Worm (Caenorhabditis elegans): ENCODE data around the gene mat-2.
A peak's percentile ranks its signal among the peaks of the same experiment; 100 is the strongest.

The mat-2 gene

ce11 chrII:11126312-11127000 is 13.9 kb downstream of the mat-2 start, which contains the start of the genes rps-9 and lsm-1:
Gene rps-9, minus strand, starts transcription at chrII:11126362.
Gene lsm-1, plus strand, starts transcription at chrII:11126950.
- TF ChIP-seq spr-3 (GFP tag; optimal IDR thresholded peaks at IDR 0.05), result no peak
- peak; percentile 23 for TF ChIP-seq aha-1 (tag)
- no peak for TF ChIP-seq nhr-237 (tag; optimal IDR thresholded peaks at IDR 0.05)
- TF ChIP-seq attf-4 (tag; optimal IDR thresholded peaks at IDR 0.05), result no peak
- TF ChIP-seq ceh-32 (tag; optimal IDR thresholded peaks at IDR 0.05; ENCODE audit: poor library complexity), result no peak
- TF ChIP-seq lin-39 (tag; optimal IDR thresholded peaks at IDR 0.05), result no peak
- peak; percentile 25; the same call in 1 of the 2 replicates for TF ChIP-seq dmd-6 (GFP tag; IDR thresholded peaks at IDR 0.05)
- TF ChIP-seq nhr-11 (tag; optimal IDR thresholded peaks at IDR 0.05), result peak; percentile 45
- no peak for TF ChIP-seq lin-29 (GFP tag; IDR thresholded peaks at IDR 0.05)
- TF ChIP-seq php-3 (GFP tag; IDR thresholded peaks at IDR 0.05), result no peak
- TF ChIP-seq tra-1 (GFP tag; IDR thresholded peaks at IDR 0.05), result no peak
- TF ChIP-seq lsy-2 (tag; optimal IDR thresholded peaks at IDR 0.05), result peak; percentile 49 to 98
- TF ChIP-seq mxl-2 (GFP tag; conservative IDR thresholded peaks at IDR 0.05), result no peak
- no peak for TF ChIP-seq dmd-9 (GFP tag; IDR thresholded peaks at IDR 0.05)
- TF ChIP-seq D1046.2 (GFP tag; IDR thresholded peaks at IDR 0.05), result no peak
- peak; percentile 58 for TF ChIP-seq hlh-30 (tag; optimal IDR thresholded peaks at IDR 0.05; ENCODE audit: insufficient read depth)
- no peak for TF ChIP-seq zip-2 (tag; optimal IDR thresholded peaks at IDR 0.05)
- TF ChIP-seq egl-43 (GFP tag; IDR thresholded peaks at IDR 0.05), result no peak
- no peak for TF ChIP-seq Y48G9A.11 (GFP tag; IDR thresholded peaks at IDR 0.05)
- peak; percentile 43 for TF ChIP-seq rbr-2 (tag; optimal IDR thresholded peaks at IDR 0.05)
- TF ChIP-seq nhr-6 (tag; optimal IDR thresholded peaks at IDR 0.05), result peak; percentile 23
- peak; percentile 57 for TF ChIP-seq hlh-11 (tag; optimal IDR thresholded peaks at IDR 0.05)
- no peak for TF ChIP-seq Y5F2A.4 (GFP tag; optimal IDR thresholded peaks at IDR 0.05)
- no peak for TF ChIP-seq duxl-1 (tag; optimal IDR thresholded peaks at IDR 0.05; ENCODE audit: poor library complexity)
- no peak for TF ChIP-seq cey-2 (tag; optimal IDR thresholded peaks at IDR 0.05; ENCODE audit: borderline replicate concordance, insufficient read depth)
- TF ChIP-seq nhr-10 (tag; optimal IDR thresholded peaks at IDR 0.05), result no peak
- TF ChIP-seq T20F7.1 (GFP tag; optimal IDR thresholded peaks at IDR 0.05), result no peak
- TF ChIP-seq daf-12 (tag; optimal IDR thresholded peaks at IDR 0.05), result no peak
- peak; percentile 63 for TF ChIP-seq dpl-1 (GFP tag; optimal IDR thresholded peaks at IDR 0.05)
- no peak for TF ChIP-seq skn-1 (tag; optimal IDR thresholded peaks at IDR 0.05)
- TF ChIP-seq arid-1 (GFP tag; conservative IDR thresholded peaks at IDR 0.05), result 0 out of 2 replicates have a peak, but pooled peaks have one; percentile 38
- no peak for TF ChIP-seq gei-8 (GFP tag; optimal IDR thresholded peaks at IDR 0.05)
- no peak for TF ChIP-seq egl-27 (tag; optimal IDR thresholded peaks at IDR 0.05)
- TF ChIP-seq hmg-1.1 (GFP tag; IDR thresholded peaks at IDR 0.05), result peak; percentile 60; the same call in 1 of the 2 replicates
- no peak for TF ChIP-seq nhr-42 (GFP tag; IDR thresholded peaks at IDR 0.05)
- TF ChIP-seq snpc-4 (tag; optimal IDR thresholded peaks at IDR 0.05), result no peak
- peak; percentile 71 for TF ChIP-seq mep-1 (tag; optimal IDR thresholded peaks at IDR 0.05)
- no peak for TF ChIP-seq ceh-20 (GFP tag; IDR thresholded peaks at IDR 0.05)
- peak; percentile 60 for TF ChIP-seq lin-13 (GFP tag; optimal IDR thresholded peaks at IDR 0.05)
- no peak for TF ChIP-seq unc-39 (tag; optimal IDR thresholded peaks at IDR 0.05)
- no peak for TF ChIP-seq daf-16 (GFP tag; optimal IDR thresholded peaks at IDR 0.05)
- peak; percentile 32 for TF ChIP-seq daf-16 (tag; optimal IDR thresholded peaks at IDR 0.05)
- peak; percentile 45 for TF ChIP-seq unc-130 (GFP tag; optimal IDR thresholded peaks at IDR 0.05)
- TF ChIP-seq nhr-25 (tag; optimal IDR thresholded peaks at IDR 0.05; ENCODE audit: borderline replicate concordance, insufficient read depth), result no peak
- TF ChIP-seq mes-2 (tag; optimal IDR thresholded peaks at IDR 0.05; ENCODE audit: poor library complexity, severe bottlenecking), result peak; percentile 84
- no peak for TF ChIP-seq F49E8.2 (tag; optimal IDR thresholded peaks at IDR 0.05; ENCODE audit: borderline replicate concordance)
- peak; percentile 40 for TF ChIP-seq fkh-10 (GFP tag; optimal IDR thresholded peaks at IDR 0.05)
- peak; percentile 50 for TF ChIP-seq nhr-77 (tag; optimal IDR thresholded peaks at IDR 0.05)
- no peak for TF ChIP-seq F26F4.8 (GFP tag; conservative IDR thresholded peaks at IDR 0.05)
- peak in 1 of 2 experiments; percentile 64 for TF ChIP-seq hif-1 (tag; optimal IDR thresholded peaks at IDR 0.05)

Data from whole organism, L4 larva.